Worm (Caenorhabditis elegans): ENCODE data around the gene nlp-3.

nlp-3 gene

DNA sequence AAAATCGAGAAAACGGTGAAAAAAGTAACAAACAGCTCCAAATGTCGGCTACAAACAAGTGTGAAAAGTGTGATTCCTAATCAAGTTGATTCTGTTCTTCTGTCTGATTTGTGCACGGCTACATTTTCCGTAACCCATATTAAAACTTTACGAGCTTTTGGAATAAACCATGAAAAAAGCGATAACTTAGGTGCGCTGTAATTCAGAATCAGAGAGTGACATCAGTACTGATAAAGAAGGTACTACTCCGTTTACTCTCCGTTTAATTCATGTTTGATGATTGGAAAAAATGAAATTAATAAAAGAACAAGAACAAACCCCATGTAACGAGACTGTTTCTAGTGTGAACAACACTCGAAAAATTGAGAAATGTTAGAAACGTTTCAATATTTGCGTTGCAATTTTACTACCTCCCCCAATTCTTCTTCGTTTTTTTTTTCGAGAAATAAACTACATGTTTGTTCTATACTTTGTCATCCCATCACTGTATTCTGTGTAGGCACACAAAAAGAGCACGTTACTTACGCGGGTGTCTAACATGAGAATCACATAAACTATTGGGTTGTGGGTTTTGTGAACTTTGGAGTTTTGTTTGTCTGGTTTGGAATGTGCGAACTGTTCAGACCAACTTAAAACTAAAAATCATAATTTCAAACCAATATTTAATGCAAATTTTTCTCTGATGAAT lies 15.8 kb downstream of the nlp-3 start:
- TF ChIP-seq tbx-7 (tag; optimal IDR thresholded peaks at IDR 0.05) (no peak), eyg-1 (tag; optimal IDR thresholded peaks at IDR 0.05) (no peak), ceh-31 (tag; optimal IDR thresholded peaks at IDR 0.05) (no peak), pros-1 (tag; optimal IDR thresholded peaks at IDR 0.05) (no peak), npax-4 (tag; optimal IDR thresholded peaks at IDR 0.05) (no peak), ceh-30 (tag; optimal IDR thresholded peaks at IDR 0.05) (no peak), ceh-2 (tag; optimal IDR thresholded peaks at IDR 0.05) (no peak), fax-1 (tag; optimal IDR thresholded peaks at IDR 0.05) (no peak), gmeb-2 (tag; optimal IDR thresholded peaks at IDR 0.05) (no peak), che-1 (tag; optimal IDR thresholded peaks at IDR 0.05) (no peak), rnt-1 (tag; optimal IDR thresholded peaks at IDR 0.05) (no peak), ceh-45 (GFP tag; IDR thresholded peaks at IDR 0.05) (no peak), pha-4 (tag; optimal IDR thresholded peaks at IDR 0.05) (no peak), C38D4.7 (GFP tag; optimal IDR thresholded peaks at IDR 0.05) (no peak)

ce11 chrX:13161778-13162177 lies 16.5 kb downstream of the nlp-3 start:
- TF ChIP-seq ceh-34 (tag; optimal IDR thresholded peaks at IDR 0.05) = peak; percentile 58
- TF ChIP-seq pat-9 (tag; optimal IDR thresholded peaks at IDR 0.05) = no peak

DNA sequence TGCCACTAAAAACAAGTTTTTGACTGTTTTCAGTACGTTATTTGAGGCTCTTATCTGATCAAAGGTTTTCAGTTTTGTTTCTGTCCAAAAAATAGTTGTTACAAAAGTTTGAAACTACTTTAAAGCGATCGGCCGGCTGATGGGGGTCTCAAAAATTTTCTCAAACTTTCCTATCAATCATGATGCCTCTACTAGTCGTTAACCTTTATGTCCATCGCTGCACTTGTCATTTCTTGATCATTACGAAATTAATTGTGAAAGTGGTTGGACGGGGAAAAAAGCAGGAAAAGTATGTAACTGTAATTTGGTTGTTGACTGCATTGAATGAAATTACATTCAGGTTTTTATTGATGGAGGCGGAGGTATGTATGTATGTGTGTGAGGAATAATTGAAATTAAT lies 18.4 kb downstream of the nlp-3 start:
- TF ChIP-seq che-1 (tag; optimal IDR thresholded peaks at IDR 0.05) (no peak), lim-6 (tag; optimal IDR thresholded peaks at IDR 0.05) (no peak), madf-2 (tag; optimal IDR thresholded peaks at IDR 0.05) (no peak), gmeb-2 (tag; optimal IDR thresholded peaks at IDR 0.05) (no peak), eyg-1 (tag; optimal IDR thresholded peaks at IDR 0.05) (no peak), hlh-6 (tag; optimal IDR thresholded peaks at IDR 0.05) (no peak), hlh-30 (tag; optimal IDR thresholded peaks at IDR 0.05; ENCODE audit: insufficient read depth) (no peak), ceh-31 (tag; optimal IDR thresholded peaks at IDR 0.05) (no peak), pha-2 (tag; optimal IDR thresholded peaks at IDR 0.05) (no peak)

DNA sequence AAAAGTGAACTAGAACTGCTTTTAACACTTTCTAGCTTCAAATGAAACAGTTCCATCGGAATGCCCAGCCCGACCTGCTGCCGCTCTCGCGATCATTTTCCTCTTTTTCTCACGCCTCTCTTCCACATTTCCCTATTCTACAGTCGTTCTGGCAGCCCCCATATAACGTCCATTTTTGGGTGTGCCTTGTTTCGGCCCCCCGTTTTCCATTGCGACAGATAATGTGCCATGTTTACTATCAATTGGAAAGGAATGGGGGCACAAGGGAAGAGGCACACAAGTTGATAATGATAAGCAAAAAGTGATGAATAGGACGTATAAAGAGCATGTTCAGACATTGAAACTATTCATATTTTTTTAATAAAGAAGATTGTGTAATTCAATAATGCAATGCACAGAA lies 19.2 kb downstream of the nlp-3 start:
- TF ChIP-seq ttx-3 (tag; optimal IDR thresholded peaks at IDR 0.05) = no peak
- no peak for TF ChIP-seq elt-4 (tag; optimal IDR thresholded peaks at IDR 0.05)
- peak; percentile 85 for TF ChIP-seq elt-2 (tag; optimal IDR thresholded peaks at IDR 0.05)
- TF ChIP-seq ceh-45 (GFP tag; IDR thresholded peaks at IDR 0.05) = no peak
- TF ChIP-seq pros-1 (tag; optimal IDR thresholded peaks at IDR 0.05) = no peak
- TF ChIP-seq F13H6.1 (tag; optimal IDR thresholded peaks at IDR 0.05) = no peak
- TF ChIP-seq tbx-2 (tag; optimal IDR thresholded peaks at IDR 0.05) = peak; percentile 7
- TF ChIP-seq odd-2 (tag; optimal IDR thresholded peaks at IDR 0.05) = no peak
- TF ChIP-seq ceh-9 (tag; optimal IDR thresholded peaks at IDR 0.05) = no peak
- no peak for TF ChIP-seq sox-2 (GFP tag; IDR thresholded peaks at IDR 0.05)
- peak; percentile 10 for TF ChIP-seq ceh-34 (tag; optimal IDR thresholded peaks at IDR 0.05)
- no peak for TF ChIP-seq tbx-7 (tag; optimal IDR thresholded peaks at IDR 0.05)

ce11 chrX:13158487-13158886 lies 19.8 kb downstream of the nlp-3 start:
- TF ChIP-seq ceh-31 (tag; optimal IDR thresholded peaks at IDR 0.05) (no peak), ceh-48 (tag; optimal IDR thresholded peaks at IDR 0.05) (peak; percentile 13), ttx-3 (tag; optimal IDR thresholded peaks at IDR 0.05) (no peak)

DNA sequence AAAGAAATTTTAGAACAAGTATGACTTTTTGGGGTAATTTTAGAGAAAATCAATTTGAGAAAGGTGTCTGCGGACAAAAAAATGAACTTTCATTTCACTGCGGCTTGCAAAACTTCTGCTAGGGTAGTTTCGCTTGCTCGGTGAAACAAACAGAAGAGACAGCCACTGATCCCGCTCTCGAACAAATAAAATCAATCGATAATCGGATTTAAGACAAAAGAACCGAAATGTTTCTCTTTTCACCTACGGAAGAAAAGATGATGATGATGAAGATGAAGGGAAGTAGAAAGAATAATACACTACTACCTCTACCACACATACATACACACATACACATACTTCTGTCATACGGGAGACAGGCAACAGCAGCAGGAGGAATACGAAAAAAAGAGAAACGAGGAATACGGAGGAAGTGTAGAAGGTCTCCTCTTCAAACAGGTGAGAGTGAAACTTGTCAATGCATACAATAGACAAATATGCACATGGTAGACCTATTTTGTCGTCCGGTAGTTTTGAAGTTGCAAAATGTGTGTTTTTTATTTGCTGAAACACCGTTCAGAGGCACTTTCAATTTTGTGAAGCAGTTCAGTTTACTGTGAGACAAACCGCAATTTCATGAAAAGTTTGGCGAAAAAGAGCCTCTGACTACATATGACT lies 21.0 kb downstream of the nlp-3 start:
- TF ChIP-seq elt-2 (tag; optimal IDR thresholded peaks at IDR 0.05) (no peak), ref-2 (tag; optimal IDR thresholded peaks at IDR 0.05) (no peak), lim-6 (tag; optimal IDR thresholded peaks at IDR 0.05) (no peak), ceh-31 (tag; optimal IDR thresholded peaks at IDR 0.05) (no peak), hlh-15 (tag; optimal IDR thresholded peaks at IDR 0.05) (no peak), odd-2 (tag; optimal IDR thresholded peaks at IDR 0.05) (no peak), gmeb-2 (tag; optimal IDR thresholded peaks at IDR 0.05) (no peak), ceh-45 (GFP tag; IDR thresholded peaks at IDR 0.05) (no peak), C38D4.7 (GFP tag; optimal IDR thresholded peaks at IDR 0.05) (no peak), pha-2 (tag; optimal IDR thresholded peaks at IDR 0.05) (no peak), ceh-19 (GFP tag; optimal IDR thresholded peaks at IDR 0.05) (no peak), K02D7.2 (tag; optimal IDR thresholded peaks at IDR 0.05) (no peak)

Measured in whole organism, late embryonic.